Worm (Caenorhabditis elegans) whole organism, young adult: ENCODE data around the gene gipc-2.

Experiments
- B0019.2 ChIP-seq: fragments of 200-800 bp; sonication (Bioruptor generic); conservative IDR thresholded peaks from 2 replicates; pipeline ENCODE4 v1.3.6; 2022; ENCODE audit warnings: missing genetic modification reagents, missing genetic modification characterization, missing compliant biosample characterization
- B0336.3 ChIP-seq: fragments of 200-800 bp; sonication (Bioruptor generic); IDR thresholded peaks from 2 replicates; pipeline ENCODE4 v1.3.6; 2022; ENCODE audit warnings: missing genetic modification characterization, missing compliant biosample characterization
- C06A6.2 ChIP-seq: fragments of 200-800 bp; sonication (Bioruptor generic); conservative IDR thresholded peaks from 2 replicates; pipeline ENCODE4 v1.3.6; 2022; ENCODE audit warnings: missing genetic modification characterization, missing compliant biosample characterization
- F22D6.2 ChIP-seq: sonication (generic microtip); optimal IDR thresholded peaks from 2 replicates; lab custom pipeline; 2016; ENCODE audit warnings: mild to moderate bottlenecking, missing genetic modification characterization, missing compliant biosample characterization
- F49E8.2 ChIP-seq: sonication (generic microtip); optimal IDR thresholded peaks from 3 replicates; lab custom pipeline; 2017; ENCODE audit warnings: missing genetic modification characterization, mild to moderate bottlenecking, missing compliant biosample characterization, antibody characterized with exemption, moderate library complexity; ENCODE audit not compliant: insufficient read depth
- F52B5.7 ChIP-seq: sonication (generic microtip); optimal IDR thresholded peaks from 2 replicates; lab custom pipeline; 2016; ENCODE audit warnings: mild to moderate bottlenecking, missing genetic modification characterization, missing compliant biosample characterization
- F57C9.4 ChIP-seq: sonication (generic microtip); optimal IDR thresholded peaks from 2 replicates; lab custom pipeline; 2017; ENCODE audit warnings: mild to moderate bottlenecking, missing genetic modification characterization, missing compliant biosample characterization
- K11D2.4 ChIP-seq: fragments of 200-800 bp; sonication (Bioruptor generic); IDR thresholded peaks from 2 replicates; pipeline ENCODE4 v1.3.6; 2022; ENCODE audit warnings: missing genetic modification reagents, missing genetic modification characterization, missing compliant biosample characterization
- Y53F4B.3 ChIP-seq: fragments of 200-800 bp; sonication (Bioruptor generic); IDR thresholded peaks from 2 replicates; pipeline ENCODE4 v1.3.6; 2022; ENCODE audit warnings: missing genetic modification reagents, missing genetic modification characterization, missing compliant biosample characterization
- Y67H2A.10 ChIP-seq: fragments of 200-800 bp; sonication (Bioruptor generic); conservative IDR thresholded peaks from 2 replicates; pipeline ENCODE4 v1.3.6; 2022; ENCODE audit warnings: missing genetic modification reagents, missing genetic modification characterization, missing compliant biosample characterization
- ama-1 ChIP-seq, 3 experiments: fragments of 150-350 bp in 1 of 3; sonication (generic microtip) in 2 of 3; optimal IDR thresholded peaks; 2 replicates each; lab custom pipeline; 2014 to 2018; ENCODE audit warnings: missing biosample characterization in 2 of 3, missing genetic modification characterization in 2 of 3, missing genetic modification reagents in 2 of 3
- aptf-2 ChIP-seq: fragments of 200-800 bp; sonication (Bioruptor generic); conservative IDR thresholded peaks from 2 replicates; pipeline ENCODE4 v1.3.6; 2022; ENCODE audit warnings: missing genetic modification reagents, missing genetic modification characterization, missing compliant biosample characterization
- atf-7 ChIP-seq: sonication (generic microtip); optimal IDR thresholded peaks from 2 replicates; lab custom pipeline; 2017; ENCODE audit warnings: mild to moderate bottlenecking, missing genetic modification characterization, missing compliant biosample characterization
- bed-2 ChIP-seq: fragments of 200-800 bp; sonication (Bioruptor generic); IDR thresholded peaks from 2 replicates; pipeline ENCODE4 v1.3.6; 2022; ENCODE audit warnings: missing genetic modification reagents, missing genetic modification characterization, missing compliant biosample characterization
- cebp-1 ChIP-seq, 2 experiments: fragments of 200-800 bp in 1 of 2; sonication (Bioruptor generic) in 1 of 2; sonication (generic microtip) in 1 of 2; IDR thresholded peaks in 1 of 2; optimal IDR thresholded peaks in 1 of 2; 2 replicates each; pipeline versions ENCODE4 v1.3.6 to Lab custom; 2017 to 2022; ENCODE audit warnings: missing compliant biosample characterization in 2 of 2, missing genetic modification characterization in 2 of 2, mild to moderate bottlenecking in 1 of 2, missing genetic modification reagents in 1 of 2, moderate library complexity in 1 of 2
- cebp-2 ChIP-seq: fragments of 200-800 bp; sonication (Bioruptor generic); IDR thresholded peaks from 2 replicates; pipeline ENCODE4 v1.3.6; 2022; ENCODE audit warnings: missing genetic modification characterization, missing compliant biosample characterization
- ceh-58 ChIP-seq: fragments of 200-800 bp; sonication (Bioruptor generic); IDR thresholded peaks from 2 replicates; pipeline ENCODE4 v1.3.6; 2022; ENCODE audit warnings: missing genetic modification characterization, missing compliant biosample characterization
- chd-7 ChIP-seq: sonication (generic microtip); optimal IDR thresholded peaks from 2 replicates; lab custom pipeline; 2016; ENCODE audit warnings: mild to moderate bottlenecking, missing genetic modification characterization, moderate library complexity, missing compliant biosample characterization
- dox-1 ChIP-seq: fragments of 200-800 bp; sonication (Bioruptor generic); IDR thresholded peaks from 2 replicates; pipeline ENCODE4 v1.3.6; 2022; ENCODE audit warnings: missing genetic modification reagents, missing genetic modification characterization, missing compliant biosample characterization
- egrh-3 ChIP-seq: fragments of 200-800 bp; sonication (Bioruptor generic); IDR thresholded peaks from 2 replicates; pipeline ENCODE4 v1.3.6; 2022; ENCODE audit warnings: missing genetic modification reagents, missing genetic modification characterization, missing compliant biosample characterization
- ekl-4 ChIP-seq: fragments of 200-800 bp; sonication (Bioruptor generic); IDR thresholded peaks from 2 replicates; pipeline ENCODE4 v1.3.6; 2022; ENCODE audit warnings: missing genetic modification reagents, missing genetic modification characterization, missing compliant biosample characterization
- ets-4 ChIP-seq: fragments of 200-800 bp; sonication (Bioruptor generic); optimal IDR thresholded peaks from 2 replicates; lab custom pipeline; 2018; ENCODE audit warnings: mild to moderate bottlenecking, missing genetic modification characterization, missing compliant biosample characterization
- fkh-3 ChIP-seq: sonication (generic microtip); optimal IDR thresholded peaks from 2 replicates; lab custom pipeline; 2016; ENCODE audit warnings: mild to moderate bottlenecking, missing genetic modification characterization, missing compliant biosample characterization
- hlh-26 ChIP-seq: fragments of 200-800 bp; sonication (Bioruptor generic); conservative IDR thresholded peaks from 2 replicates; pipeline ENCODE4 v1.3.6; 2022; ENCODE audit warnings: missing genetic modification reagents, missing genetic modification characterization, missing compliant biosample characterization
- hmg-1.2 ChIP-seq: fragments of 200-800 bp; sonication (Bioruptor generic); IDR thresholded peaks from 2 replicates; pipeline ENCODE4 v1.3.6; 2022; ENCODE audit warnings: missing genetic modification reagents, missing genetic modification characterization, missing compliant biosample characterization
- hsf-1 ChIP-seq: fragments of 200-800 bp; sonication (Bioruptor generic); IDR thresholded peaks from 2 replicates; pipeline ENCODE4 v1.3.6; 2022; ENCODE audit warnings: missing genetic modification reagents, missing genetic modification characterization, missing compliant biosample characterization
- lag-1 ChIP-seq: fragments of 200-800 bp; sonication (Bioruptor generic); IDR thresholded peaks from 2 replicates; pipeline ENCODE4 v1.3.6; 2022; ENCODE audit warnings: missing genetic modification reagents, missing genetic modification characterization, missing compliant biosample characterization
- let-526 ChIP-seq: fragments of 200-800 bp; sonication (Bioruptor generic); IDR thresholded peaks from 2 replicates; pipeline ENCODE4 v1.3.6; 2022; ENCODE audit warnings: missing genetic modification reagents, missing genetic modification characterization, missing compliant biosample characterization
- lin-40 ChIP-seq: sonication (generic microtip); optimal IDR thresholded peaks from 2 replicates; lab custom pipeline; 2016; ENCODE audit warnings: missing genetic modification characterization, mild to moderate bottlenecking, missing compliant biosample characterization, missing genotype, missing genetic modification reagents
- lsl-1 ChIP-seq: fragments of 200-800 bp; sonication (Bioruptor generic); optimal IDR thresholded peaks from 2 replicates; lab custom pipeline; 2018; ENCODE audit warnings: mild to moderate bottlenecking, missing genetic modification characterization, moderate library complexity, missing compliant biosample characterization
- madf-10 ChIP-seq: sonication (generic microtip); optimal IDR thresholded peaks from 2 replicates; lab custom pipeline; 2016; ENCODE audit warnings: mild to moderate bottlenecking, missing genetic modification characterization, missing compliant biosample characterization
- madf-3 ChIP-seq: fragments of 200-800 bp; sonication (Bioruptor generic); IDR thresholded peaks from 2 replicates; pipeline ENCODE4 v1.3.6; 2022; ENCODE audit warnings: missing genetic modification reagents, missing genetic modification characterization, missing compliant biosample characterization
- madf-6 ChIP-seq: fragments of 200-800 bp; sonication (Bioruptor generic); IDR thresholded peaks from 2 replicates; pipeline ENCODE4 v1.3.6; 2022; ENCODE audit warnings: missing genetic modification reagents, missing genetic modification characterization, missing compliant biosample characterization
- nfya-2 ChIP-seq: fragments of 200-800 bp; sonication (Bioruptor generic); IDR thresholded peaks from 2 replicates; pipeline ENCODE4 v1.3.6; 2022; ENCODE audit warnings: missing genetic modification reagents, missing genetic modification characterization, missing compliant biosample characterization
- nfyb-1 ChIP-seq: fragments of 200-800 bp; sonication (Bioruptor generic); IDR thresholded peaks from 2 replicates; pipeline ENCODE4 v1.3.6; 2022; ENCODE audit warnings: missing genetic modification reagents, missing genetic modification characterization, missing compliant biosample characterization
- nhr-80 ChIP-seq: sonication (generic microtip); optimal IDR thresholded peaks from 2 replicates; lab custom pipeline; 2016; ENCODE audit warnings: missing genetic modification characterization, missing compliant biosample characterization
- nhr-90 ChIP-seq: sonication (generic microtip); optimal IDR thresholded peaks from 2 replicates; lab custom pipeline; 2016; ENCODE audit warnings: missing genotype, mild to moderate bottlenecking, missing genetic modification characterization, missing compliant biosample characterization
- repo-1 ChIP-seq: sonication (generic microtip); optimal IDR thresholded peaks from 2 replicates; lab custom pipeline; 2017; ENCODE audit warnings: mild to moderate bottlenecking, missing genetic modification characterization, missing compliant biosample characterization
- rpc-1 ChIP-seq, 2 experiments: fragments of 150-350 bp in 1 of 2; sonication (generic microtip) in 1 of 2; optimal IDR thresholded peaks; 2 replicates each; lab custom pipeline; 2014 to 2018; ENCODE audit warnings: missing biosample characterization in 1 of 2, missing genetic modification characterization in 1 of 2, missing genetic modification reagents in 1 of 2, missing genotype in 1 of 2
- sdz-38 ChIP-seq: sonication (generic microtip); optimal IDR thresholded peaks from 2 replicates; lab custom pipeline; 2016; ENCODE audit warnings: missing genotype, missing genetic modification characterization, missing compliant biosample characterization
- sea-2 ChIP-seq: fragments of 200-800 bp; sonication (Bioruptor generic); IDR thresholded peaks from 2 replicates; pipeline ENCODE4 v1.3.6; 2022; ENCODE audit warnings: missing genetic modification characterization, missing compliant biosample characterization
- tbp1 ChIP-seq: fragments of 200-800 bp; sonication (Bioruptor generic); optimal IDR thresholded peaks from 2 replicates; lab custom pipeline; 2018; ENCODE audit warnings: mild to moderate bottlenecking, missing genetic modification characterization, missing compliant biosample characterization
- unc-62 ChIP-seq: fragments of 150-350 bp; optimal IDR thresholded peaks from 2 replicates; lab custom pipeline; 2014; ENCODE audit warnings: missing biosample characterization, missing genetic modification reagents, missing genetic modification characterization
- ztf-22 ChIP-seq: fragments of 200-800 bp; sonication (Bioruptor generic); optimal IDR thresholded peaks from 2 replicates; lab custom pipeline; 2018; ENCODE audit warnings: mild to moderate bottlenecking, missing genetic modification characterization, moderate library complexity, missing compliant biosample characterization
- ztf-3 ChIP-seq: fragments of 200-800 bp; sonication (Bioruptor generic); optimal IDR thresholded peaks from 2 replicates; lab custom pipeline; 2018; ENCODE audit warnings: mild to moderate bottlenecking, missing genetic modification characterization, missing compliant biosample characterization

Gene gipc-2

ce11 chrIV:9994895-9995394 lies 32.5 kb downstream of the gipc-2 start, which contains the start of gene uba-1 (continued):
- no peak for TF ChIP-seq unc-62
- peak; percentile 48 for TF ChIP-seq atf-7
- TF ChIP-seq ztf-22 (GFP tag; lab: Kevin White, UChicago), result peak; percentile 31
- no peak for TF ChIP-seq cebp-2 (GFP tag; lab: Robert Waterston, UW)
- no peak for TF ChIP-seq F22D6.2
- TF ChIP-seq sea-2 (GFP tag; lab: Robert Waterston, UW), result no peak
- TF ChIP-seq dox-1 (GFP tag; lab: Robert Waterston, UW), result peak; percentile 76
- TF ChIP-seq fkh-3 (tag; lab: Kevin White, UChicago), result no peak
- TF ChIP-seq chd-7 (tag; lab: Kevin White, UChicago), result peak; percentile 35
- TF ChIP-seq C06A6.2, result no peak; the same call in 1 of the 2 replicates
- peak; percentile 71; the same call in 1 of the 2 replicates for TF ChIP-seq ekl-4
- TF ChIP-seq ztf-3 (GFP tag; lab: Kevin White, UChicago), result no peak
- TF ChIP-seq ama-1 (optimal IDR thresholded peaks at IDR 0.05; lab: Kevin White, UChicago), result no peak
- TF ChIP-seq ama-1 (GFP tag; optimal IDR thresholded peaks at IDR 0.05; lab: Kevin White, UChicago), result peak; percentile 28 to 37
- no peak for TF ChIP-seq ets-4 (GFP tag; lab: Kevin White, UChicago)

DNA sequence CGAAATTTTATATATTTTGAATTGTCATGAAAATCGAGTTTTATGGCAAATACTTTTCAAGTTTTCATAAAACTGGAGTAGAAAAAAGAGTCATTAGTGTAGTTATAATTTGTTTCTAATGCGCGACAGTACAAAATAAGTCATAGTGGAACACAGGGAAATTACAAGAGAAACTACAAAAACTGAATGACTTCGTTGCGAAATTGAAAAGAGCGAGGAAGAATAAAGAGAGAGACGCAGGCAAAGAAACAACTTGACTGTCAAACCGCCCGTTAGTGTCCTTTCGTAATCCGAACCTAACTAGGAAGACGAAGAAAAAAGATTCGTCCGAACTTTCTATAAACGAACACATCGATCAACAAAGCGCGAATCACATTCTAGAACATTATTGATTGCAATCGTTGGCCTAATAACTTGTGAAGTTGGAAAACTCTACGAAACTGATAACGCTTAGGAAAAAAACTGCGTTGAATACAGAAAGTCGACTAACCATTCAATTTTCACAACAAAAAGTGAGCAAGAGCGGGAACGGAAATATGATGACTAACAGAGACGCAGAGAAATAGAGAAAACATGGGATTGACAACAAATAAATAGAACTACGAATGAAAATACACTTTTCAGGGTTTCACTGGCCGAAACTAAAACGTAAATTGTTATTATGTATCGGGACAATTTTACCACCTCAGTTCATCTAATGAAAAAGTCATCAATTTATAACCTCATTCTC lies 33.9 kb downstream of the gipc-2 start:
- TF ChIP-seq egrh-3, result no peak
- TF ChIP-seq nfya-2 (GFP tag; lab: Robert Waterston, UW), result no peak
- TF ChIP-seq cebp-1 (GFP tag; IDR thresholded peaks at IDR 0.05; lab: Robert Waterston, UW), result peak; percentile 42; the same call in 1 of the 2 replicates
- peak; percentile 87 for TF ChIP-seq cebp-1 (tag; optimal IDR thresholded peaks at IDR 0.05; lab: Kevin White, UChicago)
- no peak for TF ChIP-seq sdz-38 (tag; lab: Kevin White, UChicago)
- TF ChIP-seq nhr-80 (tag; lab: Kevin White, UChicago), result peak; percentile 29
- peak; percentile 10 for TF ChIP-seq hmg-1.2 (GFP tag; lab: Robert Waterston, UW)
- TF ChIP-seq madf-6 (GFP tag; lab: Robert Waterston, UW), result peak; percentile 40; the same call in 1 of the 2 replicates
- no peak for TF ChIP-seq F57C9.4 (tag; lab: Kevin White, UChicago)
- no peak for TF ChIP-seq madf-3 (GFP tag; lab: Robert Waterston, UW)
- peak; percentile 45; the same call in 1 of the 2 replicates for TF ChIP-seq nfyb-1 (GFP tag; lab: Robert Waterston, UW)
- TF ChIP-seq, all 124 proteins: peak for 5

DNA sequence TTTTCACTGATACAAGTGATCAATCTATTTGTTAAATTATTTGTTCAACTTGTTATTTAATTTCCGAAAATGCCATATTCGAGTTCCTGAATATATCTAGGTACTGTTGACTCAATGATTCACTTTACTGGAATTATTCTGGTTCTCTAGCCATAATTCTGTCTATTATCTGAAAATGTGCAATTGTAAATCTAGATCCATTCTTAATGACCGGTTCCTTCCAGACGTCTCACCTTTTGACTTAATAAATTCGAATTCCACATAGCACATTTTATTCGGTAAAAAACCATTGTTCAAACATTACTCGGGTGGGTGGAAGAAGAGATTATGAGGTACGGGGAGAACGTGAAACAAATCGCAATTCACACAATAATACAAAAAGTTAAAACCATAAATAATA lies 38.0 kb downstream of the gipc-2 start:
- no peak for TF ChIP-seq rpc-1 (optimal IDR thresholded peaks at IDR 0.05; lab: Kevin White, UChicago)
- no peak for TF ChIP-seq rpc-1 (tag; optimal IDR thresholded peaks at IDR 0.05; lab: Kevin White, UChicago)
- TF ChIP-seq tbp1 (GFP tag; lab: Kevin White, UChicago), result peak; percentile 10
- TF ChIP-seq hsf-1 (GFP tag; lab: Robert Waterston, UW), result no peak
- no peak for TF ChIP-seq B0019.2 (GFP tag; lab: Robert Waterston, UW)
- no peak for TF ChIP-seq let-526 (GFP tag; lab: Robert Waterston, UW)
- no peak for TF ChIP-seq ceh-58
- no peak for TF ChIP-seq Y67H2A.10 (GFP tag; lab: Robert Waterston, UW)
- TF ChIP-seq madf-10, result no peak
- TF ChIP-seq F52B5.7, result no peak
- no peak for TF ChIP-seq atf-7
- no peak for TF ChIP-seq K11D2.4 (GFP tag; lab: Robert Waterston, UW)
- peak; percentile 70 for TF ChIP-seq B0336.3 (GFP tag; lab: Robert Waterston, UW)
- TF ChIP-seq hlh-26 (GFP tag; lab: Robert Waterston, UW), result no peak
- no peak for TF ChIP-seq nhr-90 (tag; lab: Kevin White, UChicago)
- TF ChIP-seq aptf-2 (GFP tag; lab: Robert Waterston, UW), result no peak
- no peak for TF ChIP-seq lsl-1 (GFP tag; lab: Kevin White, UChicago)
- TF ChIP-seq F49E8.2 (tag; lab: Kevin White, UChicago), result no peak
- TF ChIP-seq Y53F4B.3 (GFP tag; lab: Robert Waterston, UW), result no peak
- no peak for TF ChIP-seq bed-2 (GFP tag; lab: Robert Waterston, UW)
- no peak for TF ChIP-seq lin-40
- TF ChIP-seq repo-1 (tag; lab: Kevin White, UChicago), result no peak
- TF ChIP-seq lag-1 (GFP tag; lab: Robert Waterston, UW), result no peak
